Worm (Caenorhabditis elegans) whole organism, L4/young adult: Measurements from ENCODE around the gene fbxb-43.
"Not testable (repeated sequence)": the region's sequence is repeated elsewhere in the genome, so short reads cannot be mapped to it uniquely, and the experiment has no call there.

ENCODE experiments used
- dao-5 ChIP-seq: sonication (generic microtip); optimal IDR thresholded peaks from 2 replicates; lab custom pipeline; 2016; ENCODE audit warnings: missing genotype, missing genetic modification characterization, moderate library complexity, missing compliant biosample characterization
- him-1 ChIP-seq: sonication (generic microtip); optimal IDR thresholded peaks from 2 replicates; lab custom pipeline; 2016; ENCODE audit warnings: missing genotype, missing genetic modification reagents, missing genetic modification characterization, missing compliant biosample characterization

ce11 chrII:1543182-1543581, 7.2 kb downstream of the fbxb-43 start, which contains the start of gene K05F6.4:
- not testable (repeated sequence) for TF ChIP-seq dao-5, him-1 (tag; lab: Kevin White, UChicago)
